Worm (Caenorhabditis elegans) whole organism, young adult: ENCODE data around the gene F47C12.6.

Source experiments
- B0336.3 ChIP-seq: fragments of 200-800 bp; sonication (Bioruptor generic); IDR thresholded peaks from 2 replicates; pipeline ENCODE4 v1.3.6; 2022; ENCODE audit warnings: missing genetic modification characterization, missing compliant biosample characterization
- F52B5.7 ChIP-seq: sonication (generic microtip); optimal IDR thresholded peaks from 2 replicates; lab custom pipeline; 2016; ENCODE audit warnings: mild to moderate bottlenecking, missing genetic modification characterization, missing compliant biosample characterization
- K11D2.4 ChIP-seq: fragments of 200-800 bp; sonication (Bioruptor generic); IDR thresholded peaks from 2 replicates; pipeline ENCODE4 v1.3.6; 2022; ENCODE audit warnings: missing genetic modification reagents, missing genetic modification characterization, missing compliant biosample characterization
- K12H6.12 ChIP-seq: fragments of 200-800 bp; sonication (Bioruptor generic); optimal IDR thresholded peaks from 2 replicates; lab custom pipeline; 2018; ENCODE audit warnings: mild to moderate bottlenecking, missing genetic modification characterization, missing compliant biosample characterization
- T26A5.8 ChIP-seq: sonication (generic microtip); optimal IDR thresholded peaks from 2 replicates; lab custom pipeline; 2016; ENCODE audit warnings: missing genetic modification characterization, missing compliant biosample characterization
- ZK185.1 ChIP-seq: sonication (generic microtip); optimal IDR thresholded peaks from 2 replicates; lab custom pipeline; 2016; ENCODE audit warnings: mild to moderate bottlenecking, missing genetic modification characterization, missing compliant biosample characterization; ENCODE audit not compliant: poor library complexity, severe bottlenecking
- attf-6 ChIP-seq: fragments of 200-800 bp; sonication (Bioruptor generic); IDR thresholded peaks from 2 replicates; pipeline ENCODE4 v1.3.6; 2022; ENCODE audit warnings: missing genetic modification reagents, missing genetic modification characterization, missing compliant biosample characterization
- cebp-2 ChIP-seq: fragments of 200-800 bp; sonication (Bioruptor generic); IDR thresholded peaks from 2 replicates; pipeline ENCODE4 v1.3.6; 2022; ENCODE audit warnings: missing genetic modification characterization, missing compliant biosample characterization
- ceh-58 ChIP-seq: fragments of 200-800 bp; sonication (Bioruptor generic); IDR thresholded peaks from 2 replicates; pipeline ENCODE4 v1.3.6; 2022; ENCODE audit warnings: missing genetic modification characterization, missing compliant biosample characterization
- chd-7 ChIP-seq: sonication (generic microtip); optimal IDR thresholded peaks from 2 replicates; lab custom pipeline; 2016; ENCODE audit warnings: mild to moderate bottlenecking, missing genetic modification characterization, moderate library complexity, missing compliant biosample characterization
- egl-44 ChIP-seq: fragments of 200-800 bp; sonication (Bioruptor generic); IDR thresholded peaks from 2 replicates; pipeline ENCODE4 v1.3.6; 2022; ENCODE audit warnings: missing genetic modification reagents, missing genetic modification characterization, missing compliant biosample characterization
- gei-17 ChIP-seq: fragments of 200-800 bp; sonication (Bioruptor generic); optimal IDR thresholded peaks from 2 replicates; lab custom pipeline; 2018; ENCODE audit warnings: mild to moderate bottlenecking, missing genetic modification characterization, missing compliant biosample characterization
- lag-1 ChIP-seq: fragments of 200-800 bp; sonication (Bioruptor generic); IDR thresholded peaks from 2 replicates; pipeline ENCODE4 v1.3.6; 2022; ENCODE audit warnings: missing genetic modification reagents, missing genetic modification characterization, missing compliant biosample characterization
- let-607 ChIP-seq, 2 experiments: fragments of 200-800 bp in 1 of 2; sonication (Bioruptor generic) in 1 of 2; sonication (generic microtip) in 1 of 2; optimal IDR thresholded peaks; 2 replicates each; lab custom pipeline; 2016 to 2018; ENCODE audit warnings: mild to moderate bottlenecking in 2 of 2, missing compliant biosample characterization in 2 of 2, missing genetic modification characterization in 2 of 2, moderate library complexity in 2 of 2, missing genotype in 1 of 2
- madf-6 ChIP-seq: fragments of 200-800 bp; sonication (Bioruptor generic); IDR thresholded peaks from 2 replicates; pipeline ENCODE4 v1.3.6; 2022; ENCODE audit warnings: missing genetic modification reagents, missing genetic modification characterization, missing compliant biosample characterization
- nfya-1 ChIP-seq: sonication (generic microtip); optimal IDR thresholded peaks from 2 replicates; lab custom pipeline; 2017; ENCODE audit warnings: antibody characterized with exemption, missing compliant biosample characterization, missing genetic modification characterization, borderline replicate concordance; ENCODE audit not compliant: insufficient read depth
- nfya-2 ChIP-seq: fragments of 200-800 bp; sonication (Bioruptor generic); IDR thresholded peaks from 2 replicates; pipeline ENCODE4 v1.3.6; 2022; ENCODE audit warnings: missing genetic modification reagents, missing genetic modification characterization, missing compliant biosample characterization
- nfyb-1 ChIP-seq: fragments of 200-800 bp; sonication (Bioruptor generic); IDR thresholded peaks from 2 replicates; pipeline ENCODE4 v1.3.6; 2022; ENCODE audit warnings: missing genetic modification reagents, missing genetic modification characterization, missing compliant biosample characterization
- rcor-1 ChIP-seq: fragments of 200-800 bp; sonication (Bioruptor generic); IDR thresholded peaks from 2 replicates; pipeline ENCODE4 v1.3.6; 2022; ENCODE audit warnings: missing genetic modification reagents, missing genetic modification characterization, missing compliant biosample characterization
- ztf-3 ChIP-seq: fragments of 200-800 bp; sonication (Bioruptor generic); optimal IDR thresholded peaks from 2 replicates; lab custom pipeline; 2018; ENCODE audit warnings: mild to moderate bottlenecking, missing genetic modification characterization, missing compliant biosample characterization

The F47C12.6 gene

DNA sequence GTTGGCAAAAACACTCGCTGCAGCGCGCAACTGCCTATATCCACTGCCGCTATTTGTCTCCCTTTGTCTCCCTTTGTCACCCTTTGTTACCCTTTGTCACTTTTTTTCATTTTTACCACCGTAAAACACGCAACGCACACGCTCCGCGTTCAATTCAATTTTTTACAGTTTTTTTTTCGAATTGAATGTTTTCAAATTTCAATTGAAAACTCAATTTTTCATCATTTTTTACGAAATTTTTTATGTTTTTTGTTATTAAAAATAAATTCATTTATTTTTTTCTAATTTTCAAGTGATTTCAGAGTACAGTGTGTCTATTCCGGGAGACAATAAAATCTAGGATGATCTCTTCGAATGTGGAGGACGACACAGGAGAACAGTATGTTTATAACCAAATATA, 50.2 kb downstream of the F47C12.6 start, which contains the start of gene Y46C8AL.11:
Gene Y46C8AL.11, plus strand, starts transcription at position 301 of the 400 bp plus-strand sequence.
- TF ChIP-seq K11D2.4 (GFP tag; lab: Robert Waterston, UW) (no peak), cebp-2 (GFP tag; lab: Robert Waterston, UW) (no peak), ztf-3 (GFP tag; lab: Kevin White, UChicago) (no peak), attf-6 (GFP tag; lab: Robert Waterston, UW) (no peak), chd-7 (tag; lab: Kevin White, UChicago) (no peak), nfya-2 (GFP tag; lab: Robert Waterston, UW) (no peak), ZK185.1 (tag; lab: Kevin White, UChicago) (no peak)
- TF ChIP-seq, all 124 proteins: peak for 0

DNA sequence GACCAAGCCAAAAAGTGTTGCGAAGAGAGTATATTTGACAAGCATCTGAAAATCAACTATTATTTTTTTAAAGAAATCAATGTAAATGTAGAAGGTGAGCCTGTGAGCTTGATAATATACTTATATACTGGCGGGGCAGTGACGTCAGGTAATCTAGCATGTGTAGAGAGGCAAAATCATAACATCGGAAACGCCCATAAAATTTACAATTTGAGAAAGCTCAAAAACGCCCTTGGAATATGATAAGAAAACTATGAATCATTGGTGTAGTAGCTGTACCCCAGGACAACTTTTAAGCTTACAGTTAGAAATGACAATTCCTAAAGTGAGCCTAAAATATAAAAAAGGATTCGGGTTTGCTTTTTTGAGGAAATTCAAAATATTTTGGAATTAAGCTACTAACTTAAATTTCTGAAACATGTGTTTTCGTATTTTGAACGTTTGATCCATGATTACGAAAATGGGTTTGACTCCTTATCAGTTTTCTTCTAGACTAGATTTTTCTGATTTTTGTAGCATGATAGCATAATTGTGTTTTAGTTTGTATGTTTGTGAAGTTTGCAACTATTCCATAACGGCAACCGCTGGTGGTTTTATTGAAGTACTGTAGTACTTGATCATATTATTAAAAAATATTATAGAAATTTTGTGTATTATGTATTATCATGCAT, 51.4 kb downstream of the F47C12.6 start, which contains the start of gene clec-174:
Gene clec-174, minus strand, starts transcription at position 51 of the 671 bp plus-strand sequence.
- TF ChIP-seq nfyb-1 (GFP tag; lab: Robert Waterston, UW) (no peak), ceh-58 (GFP tag; lab: Robert Waterston, UW) (no peak), B0336.3 (GFP tag; lab: Robert Waterston, UW) (no peak), egl-44 (no peak), let-607 (tag; optimal IDR thresholded peaks at IDR 0.05; lab: Kevin White, UChicago) (no peak), nfya-1 (no peak), F52B5.7 (tag; lab: Kevin White, UChicago) (no peak), rcor-1 (no peak), lag-1 (GFP tag; lab: Robert Waterston, UW) (no peak), T26A5.8 (no peak), K12H6.12 (tag; lab: Kevin White, UChicago) (no peak), madf-6 (GFP tag; lab: Robert Waterston, UW) (no peak), gei-17 (GFP tag; lab: Kevin White, UChicago) (no peak)
